Worm (Caenorhabditis elegans) whole organism, L4 larva: ENCODE results near the gene exc-15.

Source experiments
- ceh-28 ChIP-seq: fragments of 150-350 bp; optimal IDR thresholded peaks from 2 replicates; lab custom pipeline; 2014; ENCODE audit warnings: missing biosample characterization, missing genetic modification reagents, missing genetic modification characterization
- ceh-82 ChIP-seq: sonication (generic microtip); optimal IDR thresholded peaks from 2 replicates; lab custom pipeline; 2017; ENCODE audit warnings: missing biosample characterization, missing genetic modification characterization
- egl-43 ChIP-seq: fragments of 200-800 bp; sonication (Bioruptor generic); IDR thresholded peaks from 2 replicates; pipeline ENCODE4 v1.3.6; 2022; ENCODE audit warnings: missing genetic modification reagents, missing genetic modification characterization, missing compliant biosample characterization
- jun-1 ChIP-seq: fragments of 150-350 bp; optimal IDR thresholded peaks from 2 replicates; lab custom pipeline; 2014; ENCODE audit warnings: missing biosample characterization, missing genetic modification reagents, missing genetic modification characterization
- lin-29 ChIP-seq: fragments of 200-800 bp; sonication (Bioruptor generic); IDR thresholded peaks from 2 replicates; pipeline ENCODE4 v1.3.6; 2022; ENCODE audit warnings: missing genetic modification reagents, missing genetic modification characterization, missing compliant biosample characterization
- nhr-237 ChIP-seq: sonication (generic microtip); optimal IDR thresholded peaks from 2 replicates; lab custom pipeline; 2017; ENCODE audit warnings: missing biosample characterization, missing genetic modification characterization
- rbr-2 ChIP-seq: sonication (generic microtip); optimal IDR thresholded peaks from 2 replicates; lab custom pipeline; 2016; ENCODE audit warnings: missing genotype, missing genetic modification characterization, missing compliant biosample characterization
- skn-1 ChIP-seq: fragments of 150-350 bp; optimal IDR thresholded peaks from 2 replicates; lab custom pipeline; 2014; ENCODE audit warnings: missing biosample characterization, missing genetic modification characterization
- spr-3 ChIP-seq: fragments of 200-800 bp; sonication (Bioruptor generic); optimal IDR thresholded peaks from 2 replicates; lab custom pipeline; 2018; ENCODE audit warnings: mild to moderate bottlenecking, missing genetic modification characterization, missing compliant biosample characterization
- unc-62 ChIP-seq, 3 experiments: fragments of 150-350 bp in 1 of 3; sonication (generic microtip); optimal IDR thresholded peaks in 2 of 3; peaks in 1 of 3; 1 replicate in 1 of 3; 2 replicates in 2 of 3; lab custom pipeline; 2014 to 2017; ENCODE audit warnings: missing biosample characterization in 3 of 3, missing genetic modification characterization in 3 of 3, missing genetic modification reagents in 3 of 3, missing genotype in 1 of 3

ce11 chrV:4486626-4487025 lies 3.4 kb downstream of the exc-15 start:
- TF ChIP-seq jun-1 (tag; lab: Kevin White, UChicago) (no peak), lin-29 (GFP tag; lab: Robert Waterston, UW) (no peak), rbr-2 (tag; lab: Kevin White, UChicago) (no peak), unc-62 (GFP tag; optimal IDR thresholded peaks at IDR 0.05 in 1 of 2; lab: Kevin White, UChicago) (no peak), unc-62 (tag; optimal IDR thresholded peaks at IDR 0.05; lab: Kevin White, UChicago) (no peak), ceh-82 (tag; lab: Kevin White, UChicago) (no peak), skn-1 (no peak), egl-43 (GFP tag; lab: Robert Waterston, UW) (no peak), spr-3 (no peak), nhr-237 (no peak), ceh-28 (tag; lab: Kevin White, UChicago) (no peak)
